Worm (Caenorhabditis elegans): ENCODE measurements around the gene rbr-2.

The rbr-2 gene

DNA sequence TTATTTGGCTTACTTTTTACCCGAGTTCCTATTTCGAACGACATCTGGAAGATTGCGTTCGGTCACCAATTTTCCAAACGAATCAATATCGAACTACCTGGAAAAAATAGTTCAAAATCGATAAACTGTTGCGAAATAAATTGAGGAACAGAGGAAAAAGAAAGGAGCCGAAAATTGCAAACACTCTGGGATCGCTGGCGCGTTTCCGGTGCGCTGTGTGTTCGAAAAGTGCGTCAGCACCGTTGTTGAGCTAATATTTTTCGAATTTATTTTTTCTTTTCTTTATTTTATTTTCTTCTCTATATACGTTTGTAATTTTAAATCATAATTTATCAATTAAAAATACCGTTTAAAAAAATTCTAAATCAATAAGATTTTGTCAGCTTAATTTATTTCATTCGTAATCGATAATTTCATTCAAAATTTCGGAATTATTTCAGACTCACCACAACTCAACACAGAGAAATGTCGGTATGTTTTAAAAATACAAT lies 13.2 kb downstream of the rbr-2 start, which contains the start of the genes dnc-1 and lsm-7 (continued):
- TF ChIP-seq lin-29 (GFP tag; IDR thresholded peaks at IDR 0.05) = peak; percentile 7; the same call in 1 of the 2 replicates
- no peak for TF ChIP-seq snpc-4 (tag; optimal IDR thresholded peaks at IDR 0.05)
- peak; percentile 5 for TF ChIP-seq ztf-7 (tag; optimal IDR thresholded peaks at IDR 0.05)
- TF ChIP-seq Y48G9A.11 (GFP tag; IDR thresholded peaks at IDR 0.05) = no peak
- peak; percentile 2 for TF ChIP-seq nhr-25 (tag; optimal IDR thresholded peaks at IDR 0.05; ENCODE audit: borderline replicate concordance, insufficient read depth)
- peak; percentile 65 for TF ChIP-seq nhr-6 (tag; optimal IDR thresholded peaks at IDR 0.05)
- TF ChIP-seq lsy-2 (tag; optimal IDR thresholded peaks at IDR 0.05) = peak in 1 of 2 experiments; percentile 91
- no peak for TF ChIP-seq Y5F2A.4 (GFP tag; optimal IDR thresholded peaks at IDR 0.05)
- no peak for TF ChIP-seq spr-3 (GFP tag; optimal IDR thresholded peaks at IDR 0.05)
- no peak for TF ChIP-seq daf-16 (GFP tag; optimal IDR thresholded peaks at IDR 0.05)
- TF ChIP-seq daf-16 (tag; optimal IDR thresholded peaks at IDR 0.05) = peak; percentile 82
- peak in 1 of 2 experiments; percentile 48 for TF ChIP-seq mdl-1 (tag; optimal IDR thresholded peaks at IDR 0.05)
- TF ChIP-seq mdt-29 (GFP tag; IDR thresholded peaks at IDR 0.05) = peak; percentile 25; the same call in 1 of the 2 replicates
- TF ChIP-seq snpc-1.2 (GFP tag; IDR thresholded peaks at IDR 0.05) = peak; percentile 55; the same call in 1 of the 2 replicates
- peak; percentile 80 for TF ChIP-seq mes-2 (tag; optimal IDR thresholded peaks at IDR 0.05; ENCODE audit: poor library complexity, severe bottlenecking)
- TF ChIP-seq mxl-3 (GFP tag; optimal IDR thresholded peaks at IDR 0.05) = peak; percentile 8
- TF ChIP-seq T26A8.4 (GFP tag; IDR thresholded peaks at IDR 0.05) = peak; percentile 39
- no peak; the same call in 1 of the 2 replicates for TF ChIP-seq pha-4 (GFP tag; IDR thresholded peaks at IDR 0.05)
- TF ChIP-seq pha-4 (tag; optimal IDR thresholded peaks at IDR 0.05) = peak; percentile 15
- TF ChIP-seq dmd-6 (GFP tag; IDR thresholded peaks at IDR 0.05) = peak; percentile 71
- TF ChIP-seq dmd-8 (GFP tag; IDR thresholded peaks at IDR 0.05) = peak; percentile 16; the same call in 1 of the 2 replicates
- TF ChIP-seq nhr-11 (tag; optimal IDR thresholded peaks at IDR 0.05) = peak; percentile 41
- no peak for TF ChIP-seq daf-19 (GFP tag; conservative IDR thresholded peaks at IDR 0.05)
- peak; percentile 79 for TF ChIP-seq hlh-11 (tag; optimal IDR thresholded peaks at IDR 0.05)

DNA sequence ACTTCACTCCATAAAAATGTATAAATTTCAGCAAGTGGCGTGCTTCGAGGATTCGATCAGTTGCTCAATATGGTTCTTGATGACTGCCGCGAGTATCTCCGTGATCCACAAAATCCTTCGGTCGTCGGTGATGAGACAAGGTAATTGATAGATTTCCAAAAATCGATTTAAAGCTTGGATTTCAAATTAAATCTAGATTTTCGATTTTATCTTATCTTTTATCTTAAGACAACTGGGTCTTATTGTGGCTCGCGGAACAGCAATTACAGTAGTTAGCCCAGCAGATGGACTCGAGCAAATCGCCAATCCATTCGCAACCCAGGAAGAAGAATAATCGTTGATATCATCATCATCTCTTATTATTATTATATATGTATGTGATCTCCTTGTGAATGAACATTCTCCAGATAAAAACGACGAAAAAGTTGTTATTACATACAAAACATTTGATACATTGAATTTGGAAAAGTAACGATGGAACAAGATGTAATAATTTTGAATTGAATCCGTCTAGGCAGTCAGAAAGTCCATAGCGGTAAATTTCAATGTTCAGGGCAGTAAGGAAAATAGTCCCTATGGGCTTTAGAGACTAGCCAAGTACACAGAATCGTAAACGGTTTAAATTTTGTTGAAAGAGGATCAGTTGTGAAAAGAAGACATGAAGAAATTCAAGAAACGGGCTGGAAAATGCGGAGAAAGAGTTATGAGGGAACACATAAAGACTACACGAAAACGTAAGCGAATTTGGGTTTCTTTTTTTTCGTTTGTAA lies 14.1 kb downstream of the rbr-2 start:
- TF ChIP-seq lin-38 (GFP tag; IDR thresholded peaks at IDR 0.05) = peak; percentile 58
- TF ChIP-seq attf-4 (tag; optimal IDR thresholded peaks at IDR 0.05) = no peak
- peak; percentile 18; the same call in 1 of the 2 replicates for TF ChIP-seq vab-7 (GFP tag; IDR thresholded peaks at IDR 0.05)
- TF ChIP-seq hif-1 (tag; optimal IDR thresholded peaks at IDR 0.05) = peak in 1 of 2 experiments; percentile 23
- TF ChIP-seq mes-2 (tag; optimal IDR thresholded peaks at IDR 0.05; ENCODE audit: poor library complexity, severe bottlenecking) = peak; percentile 25
- TF ChIP-seq T20F7.1 (GFP tag; optimal IDR thresholded peaks at IDR 0.05) = peak; percentile 63
- no peak for TF ChIP-seq fkh-10 (GFP tag; optimal IDR thresholded peaks at IDR 0.05)
- no peak for TF ChIP-seq snpc-4 (tag; optimal IDR thresholded peaks at IDR 0.05)
- TF ChIP-seq zag-1 (tag; optimal IDR thresholded peaks at IDR 0.05) = no peak
- no peak for TF ChIP-seq dmd-8 (GFP tag; IDR thresholded peaks at IDR 0.05)
- peak; percentile 7; the same call in 1 of the 2 replicates for TF ChIP-seq lin-1 (GFP tag; IDR thresholded peaks at IDR 0.05)
- TF ChIP-seq saeg-2 (GFP tag; IDR thresholded peaks at IDR 0.05) = no peak
- peak; percentile 35 for TF ChIP-seq nhr-102 (tag; optimal IDR thresholded peaks at IDR 0.05)
- TF ChIP-seq hlh-30 (tag; optimal IDR thresholded peaks at IDR 0.05; ENCODE audit: insufficient read depth) = peak; percentile 35
- peak; percentile 49 for TF ChIP-seq nhr-48 (tag; optimal IDR thresholded peaks at IDR 0.05)
- TF ChIP-seq fos-1 (tag; optimal IDR thresholded peaks at IDR 0.05) = no peak
- no peak for TF ChIP-seq cey-2 (tag; optimal IDR thresholded peaks at IDR 0.05; ENCODE audit: borderline replicate concordance, insufficient read depth)
- TF ChIP-seq ztf-11 (tag; optimal IDR thresholded peaks at IDR 0.05) = no peak
- TF ChIP-seq F37D6.2 (tag; optimal IDR thresholded peaks at IDR 0.05) = no peak
- peak; percentile 52; the same call in 1 of the 2 replicates for TF ChIP-seq hmg-1.1 (GFP tag; IDR thresholded peaks at IDR 0.05)
- no peak for TF ChIP-seq set-16 (GFP tag; IDR thresholded peaks at IDR 0.05)
- TF ChIP-seq ceh-28 (tag; optimal IDR thresholded peaks at IDR 0.05) = no peak
- TF ChIP-seq lin-29 (GFP tag; IDR thresholded peaks at IDR 0.05) = no peak
- TF ChIP-seq Y105C5A.15 (GFP tag; IDR thresholded peaks at IDR 0.05) = no peak
- TF ChIP-seq gei-8 (GFP tag; optimal IDR thresholded peaks at IDR 0.05) = peak; percentile 40
- TF ChIP-seq mdl-1 (tag; optimal IDR thresholded peaks at IDR 0.05) = no peak
- TF ChIP-seq egl-27 (tag; optimal IDR thresholded peaks at IDR 0.05) = no peak
- no peak for TF ChIP-seq unc-130 (GFP tag; optimal IDR thresholded peaks at IDR 0.05)

Data from whole organism, L4 larva.